Worm (Caenorhabditis elegans): Measurements from ENCODE around the gene T24B8.4.
A peak's percentile ranks its signal among the peaks of the same experiment; 100 is the strongest.

Gene T24B8.4

DNA sequence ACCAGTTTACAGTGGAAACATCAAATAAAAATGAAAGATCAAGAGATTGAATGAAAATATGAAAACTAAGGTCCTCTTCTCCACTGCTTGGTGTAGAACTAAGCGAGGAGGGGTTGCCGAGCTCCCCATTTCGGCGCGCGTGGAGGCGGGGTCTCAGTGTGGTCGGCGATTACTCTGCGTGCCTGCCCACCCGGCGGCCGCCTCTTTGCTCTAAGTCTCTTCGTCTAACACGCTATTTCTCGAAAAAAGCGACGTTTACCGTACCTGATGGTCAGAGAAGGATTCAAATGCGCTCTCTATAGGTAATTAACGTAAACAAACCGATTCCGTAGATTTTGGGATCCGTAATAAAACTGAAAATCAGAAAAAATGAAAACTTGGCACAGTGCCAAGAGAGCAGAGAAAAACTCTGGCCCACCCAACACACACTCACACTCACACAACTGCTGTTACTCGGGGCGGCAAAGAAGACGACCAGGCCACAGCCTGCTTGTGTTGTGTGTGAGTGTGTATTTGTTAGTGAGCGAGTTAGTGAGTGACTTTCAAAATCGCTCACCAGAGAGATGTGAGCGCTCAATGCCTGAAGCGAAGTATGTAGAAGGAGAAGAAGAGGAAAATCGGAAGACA, 9.0 kb downstream of the T24B8.4 start:
- TF ChIP-seq ceh-43 (GFP tag; optimal IDR thresholded peaks at IDR 0.05) (peak; percentile 31), lin-32 (GFP tag; optimal IDR thresholded peaks at IDR 0.05) (no peak), blmp-1 (tag; optimal IDR thresholded peaks at IDR 0.05) (no peak), sem-2 (GFP tag; optimal IDR thresholded peaks at IDR 0.05) (no peak), ceh-83 (GFP tag; optimal IDR thresholded peaks at IDR 0.05) (no peak), nhr-12 (tag; optimal IDR thresholded peaks at IDR 0.05) (no peak), M03D4.4 (tag; optimal IDR thresholded peaks at IDR 0.05) (no peak), flh-1 (GFP tag; optimal IDR thresholded peaks at IDR 0.05) (no peak), cnd-1 (tag; optimal IDR thresholded peaks at IDR 0.05) (peak; percentile 22), elt-1 (tag; optimal IDR thresholded peaks at IDR 0.05; ENCODE audit: borderline replicate concordance, insufficient read depth) (no peak), bed-3 (GFP tag; optimal IDR thresholded peaks at IDR 0.05) (no peak), elt-3 (tag; optimal IDR thresholded peaks at IDR 0.05) (no peak), nhr-2 (tag; optimal IDR thresholded peaks at IDR 0.05) (peak; percentile 66), hlh-1 (tag; optimal IDR thresholded peaks at IDR 0.05) (peak; percentile 92), sptf-1 (tag; optimal IDR thresholded peaks at IDR 0.05) (peak; percentile 49), snpc-4 (tag; optimal IDR thresholded peaks at IDR 0.05) (no peak), nhr-28 (tag; optimal IDR thresholded peaks at IDR 0.05) (no peak), ces-1 (GFP tag; optimal IDR thresholded peaks at IDR 0.05) (peak; percentile 76), ztf-11 (tag; optimal IDR thresholded peaks at IDR 0.05) (no peak), ceh-39 (tag; optimal IDR thresholded peaks at IDR 0.05) (no peak), tbx-8 (GFP tag; optimal IDR thresholded peaks at IDR 0.05) (no peak), lin-13 (tag; optimal IDR thresholded peaks at IDR 0.05) (peak; percentile 49), mls-2 (tag; optimal IDR thresholded peaks at IDR 0.05) (peak; percentile 53), nhr-76 (tag; optimal IDR thresholded peaks at IDR 0.05) (no peak), unc-120 (tag; optimal IDR thresholded peaks at IDR 0.05; ENCODE audit: poor library complexity, severe bottlenecking) (no peak), unc-39 (tag; optimal IDR thresholded peaks at IDR 0.05) (no peak), ham-2 (GFP tag; optimal IDR thresholded peaks at IDR 0.05) (peak; percentile 5), zip-8 (tag; optimal IDR thresholded peaks at IDR 0.05) (no peak), mab-5 (tag; optimal IDR thresholded peaks at IDR 0.05) (no peak), pha-4 (tag; optimal IDR thresholded peaks at IDR 0.05) (peak; percentile 26), drap-1 (GFP tag; optimal IDR thresholded peaks at IDR 0.05) (no peak), mep-1 (tag; optimal IDR thresholded peaks at IDR 0.05) (peak; percentile 40), lsy-2 (tag; optimal IDR thresholded peaks at IDR 0.05) (peak; percentile 16), unc-62 (GFP tag; optimal IDR thresholded peaks at IDR 0.05) (peak; percentile 1), nhr-237 (tag; optimal IDR thresholded peaks at IDR 0.05) (peak; percentile 22)

DNA sequence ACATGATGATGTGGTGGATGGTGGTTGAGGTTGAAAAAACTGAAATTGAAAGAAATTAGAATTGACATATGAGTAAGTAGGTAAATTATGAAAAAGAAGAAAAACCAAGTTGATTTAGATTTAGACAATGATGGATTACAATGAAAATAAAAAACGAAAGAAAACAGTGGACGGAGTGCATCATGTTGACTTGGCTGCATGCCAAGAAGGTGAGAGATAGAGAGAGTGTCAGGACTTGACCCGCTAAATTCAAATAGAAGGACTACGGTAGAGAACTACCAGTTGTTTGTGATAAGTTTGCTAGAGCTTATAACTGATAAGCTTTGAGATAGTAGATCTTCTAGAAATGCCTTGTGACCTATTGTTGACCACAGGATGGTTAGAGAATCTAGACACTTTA, 9.5 kb downstream of the T24B8.4 start, which contains the start of gene T24B8.3:
Gene T24B8.3, minus strand, starts transcription at position 39 of the 400 bp plus-strand sequence.
- peak; percentile 3 for TF ChIP-seq elt-1 (tag; optimal IDR thresholded peaks at IDR 0.05; ENCODE audit: borderline replicate concordance, insufficient read depth)
- TF ChIP-seq nhr-12 (tag; optimal IDR thresholded peaks at IDR 0.05), result no peak
- no peak for TF ChIP-seq sem-2 (GFP tag; optimal IDR thresholded peaks at IDR 0.05)
- TF ChIP-seq mab-5 (tag; optimal IDR thresholded peaks at IDR 0.05), result no peak
- no peak for TF ChIP-seq ces-1 (GFP tag; optimal IDR thresholded peaks at IDR 0.05)
- TF ChIP-seq lsy-2 (tag; optimal IDR thresholded peaks at IDR 0.05), result peak; percentile 13
- no peak for TF ChIP-seq ceh-39 (tag; optimal IDR thresholded peaks at IDR 0.05)

DNA sequence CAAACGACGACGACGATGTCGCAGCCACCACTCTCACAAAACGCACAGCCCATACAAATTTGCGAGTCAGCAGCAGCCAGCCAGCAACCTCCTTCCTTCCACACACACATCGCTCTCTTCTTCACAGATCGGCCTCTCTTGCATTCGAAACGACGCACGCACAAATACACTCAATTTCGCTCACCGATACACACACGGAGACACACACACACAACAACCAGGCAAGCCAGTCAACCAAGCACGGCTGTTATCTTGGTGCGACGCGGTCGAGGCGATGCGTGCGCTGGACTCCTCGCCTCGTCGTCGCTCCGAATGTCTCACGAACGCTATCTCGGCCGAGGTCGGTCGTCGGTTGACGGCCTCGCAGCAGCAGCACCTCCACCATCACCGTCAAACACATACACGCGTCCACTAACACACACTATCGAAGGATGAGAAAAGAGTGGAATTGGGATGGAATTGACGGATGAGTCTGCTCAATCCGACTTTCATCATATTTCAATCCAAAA, 10.3 kb downstream of the T24B8.4 start:
- TF ChIP-seq nhr-28 (tag; optimal IDR thresholded peaks at IDR 0.05), result no peak
- peak; percentile 56 for TF ChIP-seq ces-1 (GFP tag; optimal IDR thresholded peaks at IDR 0.05)
- peak; percentile 72 for TF ChIP-seq lsy-2 (tag; optimal IDR thresholded peaks at IDR 0.05)
- TF ChIP-seq mep-1 (tag; optimal IDR thresholded peaks at IDR 0.05), result peak; percentile 92
- TF ChIP-seq blmp-1 (tag; optimal IDR thresholded peaks at IDR 0.05), result no peak
- TF ChIP-seq ztf-11 (tag; optimal IDR thresholded peaks at IDR 0.05), result peak; percentile 96
- TF ChIP-seq tbx-8 (GFP tag; optimal IDR thresholded peaks at IDR 0.05), result peak; percentile 48
- peak; percentile 86 for TF ChIP-seq cnd-1 (tag; optimal IDR thresholded peaks at IDR 0.05)
- peak; percentile 60 for TF ChIP-seq nhr-12 (tag; optimal IDR thresholded peaks at IDR 0.05)
- peak; percentile 6 for TF ChIP-seq elt-1 (tag; optimal IDR thresholded peaks at IDR 0.05; ENCODE audit: borderline replicate concordance, insufficient read depth)
- TF ChIP-seq lin-13 (tag; optimal IDR thresholded peaks at IDR 0.05), result peak; percentile 85
- TF ChIP-seq unc-120 (tag; optimal IDR thresholded peaks at IDR 0.05; ENCODE audit: poor library complexity, severe bottlenecking), result peak; percentile 93
- TF ChIP-seq ham-2 (GFP tag; optimal IDR thresholded peaks at IDR 0.05), result peak; percentile 98
- TF ChIP-seq nhr-76 (tag; optimal IDR thresholded peaks at IDR 0.05), result no peak
- TF ChIP-seq elt-3 (tag; optimal IDR thresholded peaks at IDR 0.05), result peak; percentile 45
- TF ChIP-seq zip-8 (tag; optimal IDR thresholded peaks at IDR 0.05), result no peak
- no peak for TF ChIP-seq mab-5 (tag; optimal IDR thresholded peaks at IDR 0.05)
- peak; percentile 72 for TF ChIP-seq ceh-83 (GFP tag; optimal IDR thresholded peaks at IDR 0.05)
- peak; percentile 1 for TF ChIP-seq lin-32 (GFP tag; optimal IDR thresholded peaks at IDR 0.05)
- TF ChIP-seq bed-3 (GFP tag; optimal IDR thresholded peaks at IDR 0.05), result no peak
- peak; percentile 37 for TF ChIP-seq sem-2 (GFP tag; optimal IDR thresholded peaks at IDR 0.05)
- peak; percentile 67 for TF ChIP-seq nhr-2 (tag; optimal IDR thresholded peaks at IDR 0.05)
- peak; percentile 77 for TF ChIP-seq unc-62 (GFP tag; optimal IDR thresholded peaks at IDR 0.05)
- peak; percentile 97 for TF ChIP-seq hlh-1 (tag; optimal IDR thresholded peaks at IDR 0.05)
- peak; percentile 76 for TF ChIP-seq unc-39 (tag; optimal IDR thresholded peaks at IDR 0.05)
- no peak for TF ChIP-seq snpc-4 (tag; optimal IDR thresholded peaks at IDR 0.05)
- TF ChIP-seq M03D4.4 (tag; optimal IDR thresholded peaks at IDR 0.05), result peak; percentile 83
- TF ChIP-seq ceh-43 (GFP tag; optimal IDR thresholded peaks at IDR 0.05), result peak; percentile 72
- TF ChIP-seq drap-1 (GFP tag; optimal IDR thresholded peaks at IDR 0.05), result peak; percentile 89
- peak; percentile 82 for TF ChIP-seq mls-2 (tag; optimal IDR thresholded peaks at IDR 0.05)
- TF ChIP-seq ceh-39 (tag; optimal IDR thresholded peaks at IDR 0.05), result no peak
- peak; percentile 93 for TF ChIP-seq pha-4 (tag; optimal IDR thresholded peaks at IDR 0.05)
- TF ChIP-seq flh-1 (GFP tag; optimal IDR thresholded peaks at IDR 0.05), result no peak
- TF ChIP-seq sptf-1 (tag; optimal IDR thresholded peaks at IDR 0.05), result peak; percentile 88
- peak; percentile 71 for TF ChIP-seq nhr-237 (tag; optimal IDR thresholded peaks at IDR 0.05)

Data from whole organism, mixed stage, embryonic.